In the genomic region with DNA sequence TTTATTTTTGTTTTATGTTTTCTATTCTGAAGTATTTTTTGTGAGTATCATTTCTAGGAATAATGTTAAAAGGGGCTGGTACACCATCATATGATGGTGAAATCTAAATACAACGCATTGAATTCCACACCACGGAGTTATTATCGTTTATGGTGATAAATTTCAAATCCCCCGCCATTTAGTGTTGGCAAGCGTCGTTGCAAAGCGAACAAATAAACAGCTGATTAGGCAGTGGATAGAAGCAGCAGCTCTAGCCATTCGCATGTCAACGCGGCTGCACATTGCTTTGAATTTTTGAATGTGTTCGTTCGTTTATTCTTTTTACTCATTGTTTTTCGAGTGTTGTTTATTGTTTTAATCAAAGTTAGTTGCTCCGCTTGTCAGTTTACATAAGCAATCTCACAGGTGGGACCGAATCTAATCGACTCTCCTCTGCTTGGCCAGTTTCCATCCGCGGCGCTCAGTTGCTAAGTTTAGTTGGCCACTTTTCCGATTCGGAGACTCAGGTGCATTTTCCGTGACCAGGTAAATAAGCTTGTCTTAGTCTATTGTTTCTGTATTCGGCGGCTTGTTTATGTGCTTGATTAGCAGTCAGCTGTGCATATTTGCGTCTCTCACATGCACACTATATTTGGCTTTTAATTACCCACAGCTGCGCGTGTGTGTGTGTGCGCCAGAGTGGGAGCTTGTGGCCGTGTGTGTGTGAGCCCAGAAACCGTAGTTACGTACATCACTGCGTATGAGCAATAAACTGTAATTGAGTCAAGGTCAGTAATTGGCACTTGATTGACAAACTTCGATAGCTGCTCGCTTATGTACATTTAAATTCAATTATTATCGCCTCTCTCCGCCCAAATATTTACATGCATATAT, we compare ENCODE assay signal across 5 fruit fly cellular contexts.
A peak's percentile ranks its signal among the peaks of the same experiment; 100 is the strongest.
TF ChIP-seq lines count a peak whose summit lies in the region.

A gene (minus strand): TSS at position 51 of the 873 bp plus-strand sequence.
A gene (plus strand): TSS at position 274 of the 873 bp plus-strand sequence.

- TF ChIP-seq CTCF in whole organism, embryonic (GFP tag; optimal IDR thresholded peaks at IDR 0.05; lab: Kevin White, UChicago) = peak; percentile 36

TF ChIP-seq in whole organism, adult, 20 proteins besides CTCF, POLR2A, EP300 and RAD21 (continues in another document):
- TF ChIP-seq CG7101 (tag; optimal IDR thresholded peaks at IDR 0.05; lab: Kevin White, UChicago) = peak; percentile 82
- TF ChIP-seq bab1 (GFP tag; optimal IDR thresholded peaks at IDR 0.05; lab: Kevin White, UChicago) = peak; percentile 51
- TF ChIP-seq CG33017 (tag; optimal IDR thresholded peaks at IDR 0.05; lab: Kevin White, UChicago) = peak; percentile 72
- peak; percentile 73 for TF ChIP-seq Mnt (GFP tag; optimal IDR thresholded peaks at IDR 0.05; lab: Kevin White, UChicago)
- peak; percentile 45 for TF ChIP-seq Clk (GFP tag; optimal IDR thresholded peaks at IDR 0.05; lab: Kevin White, UChicago)
- no peak for TF ChIP-seq CG5204 (GFP tag; optimal IDR thresholded peaks at IDR 0.05; lab: Kevin White, UChicago)
- no peak for TF ChIP-seq cnc (optimal IDR thresholded peaks at IDR 0.05; lab: Kevin White, UChicago)
- TF ChIP-seq cic (GFP tag; optimal IDR thresholded peaks at IDR 0.05; lab: Kevin White, UChicago) = peak; percentile 95
- TF ChIP-seq tj (GFP tag; optimal IDR thresholded peaks at IDR 0.05; lab: Kevin White, UChicago) = peak; percentile 42
- TF ChIP-seq pad (GFP tag; optimal IDR thresholded peaks at IDR 0.05; lab: Kevin White, UChicago) = peak; percentile 70
- peak; percentile 80 for TF ChIP-seq Crg-1 (GFP tag; optimal IDR thresholded peaks at IDR 0.05; lab: Kevin White, UChicago)
- peak; percentile 53 for TF ChIP-seq CG1620 (GFP tag; optimal IDR thresholded peaks at IDR 0.05; lab: Kevin White, UChicago)
- peak; percentile 64 for TF ChIP-seq toe (GFP tag; optimal IDR thresholded peaks at IDR 0.05; lab: Kevin White, UChicago)
- no peak for TF ChIP-seq Hr96 (GFP tag; optimal IDR thresholded peaks at IDR 0.05; lab: Kevin White, UChicago)
- peak; percentile 85 for TF ChIP-seq CG12768 (GFP tag; optimal IDR thresholded peaks at IDR 0.05; lab: Kevin White, UChicago)
- TF ChIP-seq CG7045 (GFP tag; optimal IDR thresholded peaks at IDR 0.05; lab: Kevin White, UChicago) = peak; percentile 58

TF ChIP-seq in whole organism, embryonic, 481 proteins besides CTCF, POLR2A, EP300 and RAD21 (continues in another document):
- TF ChIP-seq CG14014 (GFP tag; IDR thresholded peaks at IDR 0.05; lab: Robert Waterston, UW) = peak; percentile 85; the same call in 1 of the 2 replicates
- TF ChIP-seq CoRest (tag; optimal IDR thresholded peaks at IDR 0.05; lab: Kevin White, UChicago) = peak; percentile 66
- TF ChIP-seq E2f2 (GFP tag; IDR thresholded peaks at IDR 0.05; lab: Robert Waterston, UW) = peak; percentile 98
- peak; percentile 78 for TF ChIP-seq pb (GFP tag; optimal IDR thresholded peaks at IDR 0.05; lab: Kevin White, UChicago)
- peak; percentile 88 for TF ChIP-seq schlank (tag; optimal IDR thresholded peaks at IDR 0.05; lab: Kevin White, UChicago)
- TF ChIP-seq CG4854 (GFP tag; optimal IDR thresholded peaks at IDR 0.05; lab: Kevin White, UChicago) = peak; percentile 75
- 0 out of 3 replicates have a peak, but pooled peaks have one; percentile 39 for TF ChIP-seq knrl (GFP tag; IDR thresholded peaks at IDR 0.05; lab: Robert Waterston, UW; ENCODE audit: partially characterized antibody)
- peak; percentile 83 for TF ChIP-seq CG12236 (GFP tag; optimal IDR thresholded peaks at IDR 0.05; lab: Kevin White, UChicago)
- no peak for TF ChIP-seq CG6791 (GFP tag; IDR thresholded peaks at IDR 0.05; lab: Robert Waterston, UW; ENCODE audit: partially characterized antibody)
- no peak for TF ChIP-seq pros (GFP tag; optimal IDR thresholded peaks at IDR 0.05; lab: Kevin White, UChicago)
- peak; percentile 42 for TF ChIP-seq Oli (tag; optimal IDR thresholded peaks at IDR 0.05; lab: Kevin White, UChicago)
- TF ChIP-seq CG7839 (tag; optimal IDR thresholded peaks at IDR 0.05; lab: Kevin White, UChicago) = peak; percentile 45
- TF ChIP-seq CG11093 (GFP tag; IDR thresholded peaks at IDR 0.05; lab: Robert Waterston, UW) = peak; percentile 44; the same call in 1 of the 3 replicates
- TF ChIP-seq CG5180 (GFP tag; optimal IDR thresholded peaks at IDR 0.05; lab: Kevin White, UChicago) = peak; percentile 80
- peak; percentile 70 for TF ChIP-seq stc (GFP tag; IDR thresholded peaks at IDR 0.05; lab: Robert Waterston, UW)

TF ChIP-seq in whole organism, prepupa, 60 proteins besides CTCF, POLR2A, EP300 and RAD21:
- no peak for TF ChIP-seq esn (GFP tag; optimal IDR thresholded peaks at IDR 0.05; lab: Kevin White, UChicago)
- TF ChIP-seq svp (GFP tag; lab: Kevin White, UChicago) = peak; percentile 14
- TF ChIP-seq fkh (GFP tag; optimal IDR thresholded peaks at IDR 0.05; lab: Kevin White, UChicago) = peak; percentile 98
- peak; percentile 9 for TF ChIP-seq cyc (GFP tag; optimal IDR thresholded peaks at IDR 0.05; lab: Kevin White, UChicago)

TF ChIP-seq in whole organism, pupa, 21 proteins besides CTCF, POLR2A, EP300 and RAD21:
- TF ChIP-seq CG10348 (GFP tag; IDR thresholded peaks at IDR 0.05; lab: Robert Waterston, UW) (0 out of 2 replicates have a peak, but pooled peaks have one; percentile 6), CG15710 (tag; optimal IDR thresholded peaks at IDR 0.05; lab: Kevin White, UChicago) (no peak), rn (GFP tag; IDR thresholded peaks at IDR 0.05; lab: Robert Waterston, UW) (no peak), Ets98B (GFP tag; IDR thresholded peaks at IDR 0.05; lab: Robert Waterston, UW) (0 out of 2 replicates have a peak, but pooled peaks have one; percentile 23), CG4496 (GFP tag; IDR thresholded peaks at IDR 0.05; lab: Robert Waterston, UW) (peak; percentile 46; the same call in 1 of the 3 replicates), CG8159 (tag; optimal IDR thresholded peaks at IDR 0.05; lab: Kevin White, UChicago) (no peak), gl (tag; optimal IDR thresholded peaks at IDR 0.05; lab: Kevin White, UChicago) (no peak)

TF ChIP-seq in whole organism, wandering third instar larva, 38 proteins besides CTCF, POLR2A, EP300 and RAD21:
- TF ChIP-seq dsf (GFP tag; optimal IDR thresholded peaks at IDR 0.05; lab: Kevin White, UChicago; ENCODE audit: borderline replicate concordance) (no peak), HLH106 (tag; optimal IDR thresholded peaks at IDR 0.05; lab: Kevin White, UChicago) (no peak), Mio (GFP tag; optimal IDR thresholded peaks at IDR 0.05; lab: Kevin White, UChicago) (no peak), br (GFP tag; optimal IDR thresholded peaks at IDR 0.05; lab: Kevin White, UChicago) (peak; percentile 56), dmrt93B (GFP tag; optimal IDR thresholded peaks at IDR 0.05; lab: Kevin White, UChicago) (no peak), Hr78 (GFP tag; optimal IDR thresholded peaks at IDR 0.05; lab: Kevin White, UChicago) (no peak), usp (GFP tag; optimal IDR thresholded peaks at IDR 0.05; lab: Kevin White, UChicago) (no peak), CrebA (GFP tag; optimal IDR thresholded peaks at IDR 0.05; lab: Kevin White, UChicago; ENCODE audit: borderline replicate concordance) (no peak), Sp1 (GFP tag; optimal IDR thresholded peaks at IDR 0.05; lab: Kevin White, UChicago) (peak; percentile 14), lola (GFP tag; optimal IDR thresholded peaks at IDR 0.05; lab: Kevin White, UChicago) (no peak), pan (optimal IDR thresholded peaks at IDR 0.05; lab: Kevin White, UChicago) (no peak), Hnf4 (GFP tag; optimal IDR thresholded peaks at IDR 0.05; lab: Kevin White, UChicago) (peak; percentile 69), CG32264 (GFP tag; optimal IDR thresholded peaks at IDR 0.05; lab: Kevin White, UChicago) (no peak), psq (GFP tag; optimal IDR thresholded peaks at IDR 0.05; lab: Kevin White, UChicago) (peak; percentile 27), brk (GFP tag; optimal IDR thresholded peaks at IDR 0.05; lab: Kevin White, UChicago) (no peak), Myc (optimal IDR thresholded peaks at IDR 0.05; lab: Kevin White, UChicago) (peak; percentile 38), dl (GFP tag; optimal IDR thresholded peaks at IDR 0.05; lab: Kevin White, UChicago; ENCODE audit: insufficient read depth in 1 of 2, partially characterized antibody in 2 of 2) (no peak), fru (GFP tag; optimal IDR thresholded peaks at IDR 0.05; lab: Kevin White, UChicago) (peak; percentile 34), Vsx2 (GFP tag; optimal IDR thresholded peaks at IDR 0.05; lab: Kevin White, UChicago; ENCODE audit: partially characterized antibody) (no peak), Rel (GFP tag; optimal IDR thresholded peaks at IDR 0.05; lab: Kevin White, UChicago) (no peak), Rel (tag; optimal IDR thresholded peaks at IDR 0.05; lab: Kevin White, UChicago) (peak; percentile 29), sage (GFP tag; optimal IDR thresholded peaks at IDR 0.05; lab: Kevin White, UChicago) (no peak), Abd-B (GFP tag; optimal IDR thresholded peaks at IDR 0.05; lab: Kevin White, UChicago) (no peak), sv (GFP tag; optimal IDR thresholded peaks at IDR 0.05; lab: Kevin White, UChicago) (peak; percentile 55), Jra (GFP tag; optimal IDR thresholded peaks at IDR 0.05; lab: Kevin White, UChicago) (no peak), OdsH (GFP tag; optimal IDR thresholded peaks at IDR 0.05; lab: Kevin White, UChicago) (peak; percentile 61), tai (GFP tag; optimal IDR thresholded peaks at IDR 0.05; lab: Kevin White, UChicago) (no peak), Dfd (GFP tag; optimal IDR thresholded peaks at IDR 0.05; lab: Kevin White, UChicago) (no peak), Dif (GFP tag; optimal IDR thresholded peaks at IDR 0.05; lab: Kevin White, UChicago; ENCODE audit: partially characterized antibody) (no peak), jim (GFP tag; optimal IDR thresholded peaks at IDR 0.05; lab: Kevin White, UChicago) (no peak), ey (GFP tag; optimal IDR thresholded peaks at IDR 0.05; lab: Kevin White, UChicago) (peak; percentile 50), Hr83 (GFP tag; optimal IDR thresholded peaks at IDR 0.05; lab: Kevin White, UChicago; ENCODE audit: poor library complexity, severe bottlenecking) (peak; percentile 92), h (GFP tag; optimal IDR thresholded peaks at IDR 0.05; lab: Kevin White, UChicago) (peak; percentile 66), GATAd (GFP tag; optimal IDR thresholded peaks at IDR 0.05; lab: Kevin White, UChicago) (no peak), foxo (GFP tag; optimal IDR thresholded peaks at IDR 0.05; lab: Kevin White, UChicago) (peak in 1 of 2 experiments; percentile 64), woc (GFP tag; optimal IDR thresholded peaks at IDR 0.05; lab: Kevin White, UChicago) (no peak), CG9705 (GFP tag; optimal IDR thresholded peaks at IDR 0.05; lab: Kevin White, UChicago) (no peak), rgr (GFP tag; optimal IDR thresholded peaks at IDR 0.05; lab: Kevin White, UChicago) (peak; percentile 61), N (GFP tag; optimal IDR thresholded peaks at IDR 0.05; lab: Kevin White, UChicago) (no peak)
